Worm (Caenorhabditis elegans) whole organism, L4/young adult: Measurements from ENCODE around the gene gst-41.

ENCODE experiments used
- W03F9.2 ChIP-seq: fragments of 150-350 bp; optimal IDR thresholded peaks from 2 replicates; lab custom pipeline; 2014; ENCODE audit warnings: missing biosample characterization, missing genetic modification characterization
- him-1 ChIP-seq: sonication (generic microtip); optimal IDR thresholded peaks from 2 replicates; lab custom pipeline; 2016; ENCODE audit warnings: missing genotype, missing genetic modification reagents, missing genetic modification characterization, missing compliant biosample characterization

- TF ChIP-seq him-1 (no peak), W03F9.2 (tag; lab: Kevin White, UChicago) (no peak)
These were observed 49.6 kb downstream of the gst-41 start, which contains the start of gene nhr-149 for ce11 chrV:7349541-7349940.
